Fruit fly (Drosophila melanogaster) whole organism, embryonic: ENCODE data around the gene CG17786.

ENCODE experiments used
- Adf1 ChIP-seq: fragments of 200-800 bp; sonication (Bioruptor generic); IDR thresholded peaks from 2 replicates; pipeline ENCODE4 v1.3.6; 2022; ENCODE audit warnings: missing biosample characterization, missing genetic modification characterization
- Atf3 ChIP-seq: fragments of 200-800 bp; sonication (Bioruptor generic); optimal IDR thresholded peaks from 3 replicates; lab custom pipeline; 2016; ENCODE audit warnings: missing biosample characterization, missing genetic modification characterization
- CG12299 ChIP-seq: fragments of 200-800 bp; sonication (Bioruptor generic); optimal IDR thresholded peaks from 2 replicates; lab custom pipeline; 2018; ENCODE audit warnings: missing biosample characterization, mild to moderate bottlenecking, missing genetic modification characterization
- CG12391 ChIP-seq: fragments of 200-800 bp; sonication (Bioruptor generic); optimal IDR thresholded peaks from 3 replicates; lab custom pipeline; 2018; ENCODE audit warnings: missing biosample characterization, mild to moderate bottlenecking, missing genetic modification characterization, moderate library complexity
- CG12659 ChIP-seq: fragments of 200-800 bp; sonication (Bioruptor generic); optimal IDR thresholded peaks from 3 replicates; lab custom pipeline; 2017; ENCODE audit warnings: mild to moderate bottlenecking, missing biosample characterization, missing genetic modification reagents, missing genetic modification characterization
- CG13287 ChIP-seq: fragments of 200-800 bp; sonication (Bioruptor generic); IDR thresholded peaks from 2 replicates; pipeline ENCODE4 v1.3.6; 2022; ENCODE audit warnings: missing biosample characterization, missing genetic modification characterization; ENCODE audit not compliant: partially characterized antibody
- CG15269 ChIP-seq: fragments of 200-800 bp; sonication (Bioruptor generic); optimal IDR thresholded peaks from 2 replicates; lab custom pipeline; 2018; ENCODE audit warnings: missing biosample characterization, mild to moderate bottlenecking, missing genetic modification characterization, moderate library complexity
- CG16815 ChIP-seq: fragments of 200-800 bp; sonication (Bioruptor generic); optimal IDR thresholded peaks from 3 replicates; lab custom pipeline; 2017; ENCODE audit warnings: missing biosample characterization, mild to moderate bottlenecking, missing genetic modification characterization
- CG16863 ChIP-seq: fragments of 200-800 bp; sonication (Bioruptor generic); optimal IDR thresholded peaks from 3 replicates; lab custom pipeline; 2016; ENCODE audit warnings: missing biosample characterization, missing genetic modification characterization
- CG17328 ChIP-seq: fragments of 200-800 bp; sonication (Bioruptor generic); IDR thresholded peaks from 2 replicates; pipeline ENCODE4 v1.3.6; 2022; ENCODE audit warnings: missing biosample characterization, missing genetic modification characterization
- CG3065 ChIP-seq: fragments of 200-800 bp; sonication (Bioruptor generic); optimal IDR thresholded peaks from 2 replicates; lab custom pipeline; 2016; ENCODE audit warnings: missing biosample characterization, missing genetic modification characterization
- CG42726 ChIP-seq: fragments of 200-800 bp; sonication (Bioruptor generic); IDR thresholded peaks from 2 replicates; pipeline ENCODE4 v1.3.6; 2022; ENCODE audit warnings: missing biosample characterization, missing genetic modification characterization; ENCODE audit not compliant: partially characterized antibody
- CG43689 ChIP-seq: fragments of 200-800 bp; sonication (Bioruptor generic); IDR thresholded peaks from 2 replicates; pipeline ENCODE4 v1.3.6; 2022; ENCODE audit warnings: missing biosample characterization, missing genetic modification characterization
- CG4617 ChIP-seq: fragments of 200-800 bp; sonication (Bioruptor generic); optimal IDR thresholded peaks from 3 replicates; lab custom pipeline; 2016; ENCODE audit warnings: missing biosample characterization, missing genetic modification characterization, borderline replicate concordance
- CG6813 ChIP-seq: fragments of 200-800 bp; sonication (Bioruptor generic); optimal IDR thresholded peaks from 2 replicates; lab custom pipeline; 2017; ENCODE audit warnings: missing biosample characterization, missing genetic modification characterization, mild to moderate bottlenecking, moderate library complexity, missing genetic modification reagents
- CG8290 ChIP-seq, 3 experiments: fragments of 200-800 bp; sonication (Bioruptor generic); optimal IDR thresholded peaks; 2 replicates each; lab custom pipeline; 2016 to 2019; ENCODE audit warnings: missing biosample characterization in 3 of 3, missing genetic modification characterization in 3 of 3, mild to moderate bottlenecking in 2 of 3, moderate library complexity in 1 of 3
- CG9876 ChIP-seq: fragments of 200-800 bp; sonication (Bioruptor generic); optimal IDR thresholded peaks from 2 replicates; lab custom pipeline; 2016; ENCODE audit warnings: missing biosample characterization, missing genetic modification characterization
- D ChIP-seq, 2 experiments: fragments of 200-800 bp in 1 of 2; fragments of >200 bp in 1 of 2; sonication (Bioruptor generic) in 1 of 2; optimal IDR thresholded peaks; 2 replicates in 1 of 2; 3 replicates in 1 of 2; lab custom pipeline; 2017; ENCODE audit warnings: mild to moderate bottlenecking in 1 of 2, missing biosample characterization in 1 of 2, missing genetic modification characterization in 1 of 2, missing genetic modification reagents in 1 of 2
- Dip3 ChIP-seq: fragments of 200-800 bp; sonication (Bioruptor generic); optimal IDR thresholded peaks from 3 replicates; lab custom pipeline; 2016; ENCODE audit warnings: missing biosample characterization, missing genetic modification characterization
- Dll ChIP-seq: fragments of 200-800 bp; sonication (Bioruptor generic); IDR thresholded peaks from 4 replicates; pipeline ENCODE4 v1.3.6; 2022; ENCODE audit warnings: missing biosample characterization, missing genetic modification characterization; ENCODE audit not compliant: partially characterized antibody
- H2.0 ChIP-seq: fragments of 200-800 bp; sonication (Bioruptor generic); IDR thresholded peaks from 2 replicates; pipeline ENCODE4 v1.3.6; 2022; ENCODE audit warnings: missing biosample characterization, missing genetic modification characterization
- Jarid2 ChIP-seq: fragments of 200-800 bp; sonication (Bioruptor generic); optimal IDR thresholded peaks from 3 replicates; lab custom pipeline; 2017; ENCODE audit warnings: mild to moderate bottlenecking, missing biosample characterization, missing genetic modification reagents, missing genetic modification characterization
- Lim3 ChIP-seq: fragments of 200-800 bp; sonication (Bioruptor generic); IDR thresholded peaks from 2 replicates; pipeline ENCODE4 v1.3.6; 2022; ENCODE audit warnings: missing biosample characterization, missing genetic modification characterization
- Rx ChIP-seq: fragments of 200-800 bp; sonication (Bioruptor generic); IDR thresholded peaks from 2 replicates; pipeline ENCODE4 v1.3.6; 2022; ENCODE audit warnings: missing biosample characterization, missing genetic modification characterization
- Vsx1 ChIP-seq: fragments of 200-800 bp; sonication (Bioruptor generic); optimal IDR thresholded peaks from 2 replicates; lab custom pipeline; 2017; ENCODE audit warnings: missing biosample characterization, mild to moderate bottlenecking, missing genetic modification characterization, missing genetic modification reagents
- Xbp1 ChIP-seq: fragments of 200-800 bp; sonication (Bioruptor generic); optimal IDR thresholded peaks from 3 replicates; lab custom pipeline; 2016; ENCODE audit warnings: missing biosample characterization, mild to moderate bottlenecking, missing genetic modification characterization
- YL-1 ChIP-seq: fragments of 200-800 bp; sonication (Bioruptor generic); optimal IDR thresholded peaks from 3 replicates; lab custom pipeline; 2017; ENCODE audit warnings: missing biosample characterization, mild to moderate bottlenecking, missing genetic modification characterization
- aop ChIP-seq: fragments of 200-800 bp; sonication (Bioruptor generic); IDR thresholded peaks from 2 replicates; pipeline ENCODE4 v1.3.6; 2022; ENCODE audit warnings: missing biosample characterization, missing genetic modification characterization
- ara ChIP-seq: fragments of 200-800 bp; sonication (Bioruptor generic); IDR thresholded peaks from 2 replicates; pipeline ENCODE4 v1.3.6; 2022; ENCODE audit warnings: missing biosample characterization, missing genetic modification characterization
- ato ChIP-seq: fragments of 200-800 bp; sonication (Bioruptor generic); IDR thresholded peaks from 2 replicates; pipeline ENCODE4 v1.3.6; 2022; ENCODE audit warnings: missing biosample characterization, missing genetic modification characterization; ENCODE audit not compliant: partially characterized antibody
- az2 ChIP-seq: fragments of 200-800 bp; sonication (Bioruptor generic); optimal IDR thresholded peaks from 3 replicates; lab custom pipeline; 2016; ENCODE audit warnings: missing biosample characterization, missing genetic modification characterization
- dm ChIP-seq: fragments of 200-800 bp; sonication (Bioruptor generic); optimal IDR thresholded peaks from 3 replicates; lab custom pipeline; 2016; ENCODE audit warnings: missing biosample characterization, missing genetic modification characterization
- ems ChIP-seq: fragments of 200-800 bp; sonication (Bioruptor generic); optimal IDR thresholded peaks from 3 replicates; lab custom pipeline; 2016; ENCODE audit warnings: missing biosample characterization, missing genetic modification characterization
- fd96Cb ChIP-seq: fragments of 200-800 bp; sonication (Bioruptor generic); optimal IDR thresholded peaks from 2 replicates; lab custom pipeline; 2018; ENCODE audit warnings: missing biosample characterization, mild to moderate bottlenecking, missing genetic modification characterization, moderate library complexity
- lmd ChIP-seq: fragments of 200-800 bp; sonication (Bioruptor generic); IDR thresholded peaks from 2 replicates; pipeline ENCODE4 v1.3.6; 2022; ENCODE audit warnings: missing biosample characterization, missing genetic modification characterization
- nerfin-2 ChIP-seq: fragments of 200-800 bp; sonication (Bioruptor generic); IDR thresholded peaks from 2 replicates; pipeline ENCODE4 v1.3.6; 2022; ENCODE audit warnings: missing biosample characterization, missing genetic modification characterization; ENCODE audit not compliant: partially characterized antibody
- nmo ChIP-seq: fragments of 200-800 bp; sonication (Bioruptor generic); optimal IDR thresholded peaks from 2 replicates; lab custom pipeline; 2018; ENCODE audit warnings: missing biosample characterization, mild to moderate bottlenecking, missing genetic modification characterization, moderate library complexity
- p53 ChIP-seq: fragments of 200-800 bp; sonication (Bioruptor generic); optimal IDR thresholded peaks from 2 replicates; lab custom pipeline; 2016; ENCODE audit warnings: missing biosample characterization, missing genetic modification characterization
- pita ChIP-seq: fragments of 200-800 bp; sonication (Bioruptor generic); optimal IDR thresholded peaks from 2 replicates; lab custom pipeline; 2017; ENCODE audit warnings: missing biosample characterization, mild to moderate bottlenecking, missing genetic modification characterization
- psq ChIP-seq: fragments of 200-800 bp; sonication (Bioruptor generic); optimal IDR thresholded peaks from 2 replicates; lab custom pipeline; 2017; ENCODE audit warnings: missing biosample characterization, missing genetic modification characterization
- ranshi ChIP-seq: fragments of 200-800 bp; sonication (Bioruptor generic); IDR thresholded peaks from 2 replicates; pipeline ENCODE4 v1.3.6; 2022; ENCODE audit warnings: missing biosample characterization, missing genetic modification characterization
- ro ChIP-seq: fragments of 200-800 bp; sonication (Bioruptor generic); IDR thresholded peaks from 2 replicates; pipeline ENCODE4 v1.3.6; 2022; ENCODE audit warnings: missing biosample characterization, missing genetic modification characterization
- salm ChIP-seq: fragments of 200-800 bp; sonication (Bioruptor generic); optimal IDR thresholded peaks from 2 replicates; lab custom pipeline; 2018; ENCODE audit warnings: missing biosample characterization, mild to moderate bottlenecking, missing genetic modification characterization
- schlank ChIP-seq: fragments of 200-800 bp; sonication (Bioruptor generic); optimal IDR thresholded peaks from 2 replicates; lab custom pipeline; 2018; ENCODE audit warnings: missing biosample characterization, mild to moderate bottlenecking, missing genetic modification characterization
- ttk ChIP-seq: fragments of 200-800 bp; sonication (Bioruptor generic); IDR thresholded peaks from 2 replicates; pipeline ENCODE4 v2.1.2; 2022; ENCODE audit warnings: missing biosample characterization, missing genetic modification characterization
- zen ChIP-seq: fragments of 200-800 bp; sonication (Bioruptor generic); optimal IDR thresholded peaks from 3 replicates; lab custom pipeline; 2018; ENCODE audit warnings: missing biosample characterization, mild to moderate bottlenecking, missing genetic modification characterization, moderate library complexity
- zf30C ChIP-seq: fragments of 200-800 bp; sonication (Bioruptor generic); optimal IDR thresholded peaks from 3 replicates; lab custom pipeline; 2018; ENCODE audit warnings: missing biosample characterization, mild to moderate bottlenecking, missing genetic modification characterization

The CG17786 gene

dm6 chr3R:24259278-24260040, 40.9 kb upstream of the CG17786 start (continued):
- peak; percentile 89 for TF ChIP-seq nmo (GFP tag; lab: Kevin White, UChicago)
- peak; percentile 68 for TF ChIP-seq p53 (GFP tag; lab: Kevin White, UChicago)
- TF ChIP-seq H2.0, result peak; percentile 84
- peak; percentile 87 for TF ChIP-seq Xbp1 (GFP tag; lab: Kevin White, UChicago)
- peak; percentile 37; the same call in 1 of the 2 replicates for TF ChIP-seq Lim3 (GFP tag; lab: Robert Waterston, UW)
- peak; percentile 89 for TF ChIP-seq fd96Cb (tag; lab: Kevin White, UChicago)
- peak; percentile 88 for TF ChIP-seq az2 (GFP tag; lab: Kevin White, UChicago)
- 0 out of 2 replicates have a peak, but pooled peaks have one; percentile 13 for TF ChIP-seq CG13287 (GFP tag; lab: Robert Waterston, UW)
- peak; percentile 83 for TF ChIP-seq CG12299
- peak; percentile 47 for TF ChIP-seq YL-1 (GFP tag; lab: Kevin White, UChicago)
- peak; percentile 45 for TF ChIP-seq Jarid2 (GFP tag; lab: Kevin White, UChicago)
- TF ChIP-seq ems (GFP tag; lab: Kevin White, UChicago), result peak; percentile 88
- peak; percentile 31 for TF ChIP-seq ro (GFP tag; lab: Robert Waterston, UW)
- TF ChIP-seq ato, result no peak
- peak; percentile 92 for TF ChIP-seq ranshi (GFP tag; lab: Robert Waterston, UW)
- peak; percentile 91 for TF ChIP-seq CG16815 (GFP tag; lab: Kevin White, UChicago)
- peak; percentile 49; the same call in 1 of the 2 replicates for TF ChIP-seq aop (GFP tag; lab: Robert Waterston, UW)
- TF ChIP-seq zf30C, result no peak
- TF ChIP-seq pita (GFP tag; lab: Kevin White, UChicago), result no peak
- TF ChIP-seq CG16863 (GFP tag; lab: Kevin White, UChicago), result peak; percentile 89
- TF ChIP-seq CG12391, result peak; percentile 91
- peak; percentile 21; the same call in 1 of the 2 replicates for TF ChIP-seq CG43689 (GFP tag; lab: Robert Waterston, UW)
- TF ChIP-seq lmd, result peak; percentile 87
- peak; percentile 92 for TF ChIP-seq ara (GFP tag; lab: Robert Waterston, UW)
- peak; percentile 95 for TF ChIP-seq Dip3 (GFP tag; lab: Kevin White, UChicago)
- TF ChIP-seq D (optimal IDR thresholded peaks at IDR 0.05; lab: Kevin White, UChicago), result peak; percentile 83
- peak; percentile 87 for TF ChIP-seq D (GFP tag; optimal IDR thresholded peaks at IDR 0.05; lab: Kevin White, UChicago)
- TF ChIP-seq CG6813 (GFP tag; lab: Kevin White, UChicago), result peak; percentile 90
- TF ChIP-seq salm (tag; lab: Kevin White, UChicago), result peak; percentile 72
- peak; percentile 75 for TF ChIP-seq dm (GFP tag; lab: Kevin White, UChicago)
- peak; percentile 91 for TF ChIP-seq schlank (tag; lab: Kevin White, UChicago)
- peak; percentile 85 for TF ChIP-seq CG3065 (GFP tag; lab: Kevin White, UChicago)
- TF ChIP-seq CG4617, result peak; percentile 58
- peak; percentile 86 for TF ChIP-seq Atf3 (GFP tag; lab: Kevin White, UChicago)
- no peak for TF ChIP-seq CG42726 (GFP tag; lab: Robert Waterston, UW)
- TF ChIP-seq CG9876, result peak; percentile 85
- TF ChIP-seq ttk (GFP tag; lab: Robert Waterston, UW), result peak; percentile 74
- peak; percentile 29; the same call in 1 of the 4 replicates for TF ChIP-seq Dll (GFP tag; lab: Robert Waterston, UW)
- no peak for TF ChIP-seq nerfin-2 (GFP tag; lab: Robert Waterston, UW)
- peak; percentile 91 for TF ChIP-seq CG12659 (GFP tag; lab: Kevin White, UChicago)
- TF ChIP-seq Adf1 (GFP tag; lab: Robert Waterston, UW), result peak; percentile 49
- peak; percentile 85 for TF ChIP-seq Vsx1
- peak; percentile 91 for TF ChIP-seq CG15269 (tag; lab: Kevin White, UChicago)
- TF ChIP-seq Rx, result peak; percentile 84
- peak; percentile 77 for TF ChIP-seq zen (tag; lab: Kevin White, UChicago)
- TF ChIP-seq psq (GFP tag; lab: Kevin White, UChicago), result peak; percentile 74
- no peak for TF ChIP-seq CG8290 (GFP tag; optimal IDR thresholded peaks at IDR 0.05; lab: Kevin White, UChicago)
- peak; percentile 52 to 98 for TF ChIP-seq CG8290 (tag; optimal IDR thresholded peaks at IDR 0.05; lab: Kevin White, UChicago)
- TF ChIP-seq CG17328, result peak; percentile 92
